Worm (Caenorhabditis elegans) whole organism, late embryonic: ENCODE results near the gene qui-1.
"Not testable (repeated sequence)": the region's sequence is repeated elsewhere in the genome, so short reads cannot be mapped to it uniquely, and the experiment has no call there.

Experiments used
- K02D7.2 ChIP-seq: sonication (generic microtip); optimal IDR thresholded peaks from 2 replicates; lab custom pipeline; 2017; ENCODE audit warnings: mild to moderate bottlenecking, missing genetic modification characterization, missing compliant biosample characterization
- T23F11.4 ChIP-seq: fragments of 200-800 bp; sonication (Bioruptor generic); optimal IDR thresholded peaks from 2 replicates; lab custom pipeline; 2018; ENCODE audit warnings: mild to moderate bottlenecking, missing genetic modification characterization, missing compliant biosample characterization
- Y22D7AL.16 ChIP-seq: sonication (generic microtip); optimal IDR thresholded peaks from 2 replicates; lab custom pipeline; 2016; ENCODE audit warnings: missing genetic modification characterization, missing compliant biosample characterization
- ahr-1 ChIP-seq: sonication (generic microtip); optimal IDR thresholded peaks from 2 replicates; lab custom pipeline; 2016; ENCODE audit warnings: missing genetic modification characterization, missing compliant biosample characterization
- ceh-19 ChIP-seq: fragments of 200-800 bp; sonication (Bioruptor generic); optimal IDR thresholded peaks from 2 replicates; lab custom pipeline; 2018; ENCODE audit warnings: mild to moderate bottlenecking, missing genetic modification characterization, missing compliant biosample characterization
- ceh-2 ChIP-seq: sonication (generic microtip); optimal IDR thresholded peaks from 2 replicates; lab custom pipeline; 2016; ENCODE audit warnings: missing genotype, missing genetic modification characterization, missing compliant biosample characterization
- ceh-24 ChIP-seq: sonication (generic microtip); optimal IDR thresholded peaks from 2 replicates; lab custom pipeline; 2016; ENCODE audit warnings: mild to moderate bottlenecking, missing genetic modification characterization, missing compliant biosample characterization
- ceh-30 ChIP-seq: fragments of 150-350 bp; optimal IDR thresholded peaks from 2 replicates; lab custom pipeline; 2014; ENCODE audit warnings: missing biosample characterization, missing genetic modification characterization
- ceh-31 ChIP-seq: sonication (generic microtip); optimal IDR thresholded peaks from 2 replicates; lab custom pipeline; 2016; ENCODE audit warnings: missing genetic modification characterization, missing compliant biosample characterization
- che-1 ChIP-seq: sonication (generic microtip); optimal IDR thresholded peaks from 2 replicates; lab custom pipeline; 2016; ENCODE audit warnings: mild to moderate bottlenecking, missing genetic modification characterization, missing compliant biosample characterization
- elt-2 ChIP-seq: sonication (generic microtip); optimal IDR thresholded peaks from 2 replicates; lab custom pipeline; 2016; ENCODE audit warnings: missing genetic modification reagents, missing genetic modification characterization, missing compliant biosample characterization
- elt-4 ChIP-seq: sonication (generic microtip); optimal IDR thresholded peaks from 2 replicates; lab custom pipeline; 2016; ENCODE audit warnings: missing genetic modification characterization, missing compliant biosample characterization
- fkh-10 ChIP-seq: fragments of 150-350 bp; optimal IDR thresholded peaks from 2 replicates; lab custom pipeline; 2014; ENCODE audit warnings: missing biosample characterization, missing genetic modification reagents, missing genetic modification characterization
- gmeb-2 ChIP-seq: sonication (generic microtip); optimal IDR thresholded peaks from 2 replicates; lab custom pipeline; 2016; ENCODE audit warnings: missing genetic modification characterization, inconsistent platforms, missing compliant biosample characterization
- hlh-6 ChIP-seq: sonication (generic microtip); optimal IDR thresholded peaks from 2 replicates; lab custom pipeline; 2016; ENCODE audit warnings: missing genotype, missing genetic modification characterization, missing compliant biosample characterization
- lim-6 ChIP-seq: sonication (generic microtip); optimal IDR thresholded peaks from 2 replicates; lab custom pipeline; 2016; ENCODE audit warnings: missing genetic modification characterization, missing compliant biosample characterization
- madf-2 ChIP-seq: sonication (generic microtip); optimal IDR thresholded peaks from 2 replicates; lab custom pipeline; 2017; ENCODE audit warnings: missing genetic modification characterization, missing compliant biosample characterization
- mec-3 ChIP-seq: sonication (generic microtip); optimal IDR thresholded peaks from 2 replicates; lab custom pipeline; 2016; ENCODE audit warnings: borderline replicate concordance, missing genetic modification characterization, missing compliant biosample characterization
- nfya-1 ChIP-seq: sonication (generic microtip); optimal IDR thresholded peaks from 2 replicates; lab custom pipeline; 2017; ENCODE audit warnings: missing genetic modification characterization, mild to moderate bottlenecking, missing compliant biosample characterization, antibody characterized with exemption, moderate library complexity
- nhr-232 ChIP-seq: sonication (generic microtip); optimal IDR thresholded peaks from 2 replicates; lab custom pipeline; 2016; ENCODE audit warnings: missing genetic modification characterization, missing compliant biosample characterization
- pag-3 ChIP-seq: sonication (generic microtip); optimal IDR thresholded peaks from 2 replicates; lab custom pipeline; 2016; ENCODE audit warnings: missing compliant biosample characterization, missing genetic modification characterization, borderline replicate concordance
- pax-1 ChIP-seq: fragments of 150-350 bp; optimal IDR thresholded peaks from 2 replicates; lab custom pipeline; 2014; ENCODE audit warnings: missing biosample characterization, missing genetic modification characterization
- pha-2 ChIP-seq: sonication (generic microtip); optimal IDR thresholded peaks from 2 replicates; lab custom pipeline; 2017; ENCODE audit warnings: mild to moderate bottlenecking, missing genetic modification characterization, missing compliant biosample characterization
- pha-4 ChIP-seq: fragments of 150-350 bp; optimal IDR thresholded peaks from 2 replicates; lab custom pipeline; 2018; ENCODE audit warnings: missing biosample characterization, missing genetic modification reagents, missing genetic modification characterization
- pqm-1 ChIP-seq: sonication (generic microtip); optimal IDR thresholded peaks from 2 replicates; lab custom pipeline; 2016; ENCODE audit warnings: missing genetic modification characterization, missing compliant biosample characterization
- ref-2 ChIP-seq: sonication (generic microtip); optimal IDR thresholded peaks from 2 replicates; lab custom pipeline; 2016; ENCODE audit warnings: missing genetic modification characterization, missing compliant biosample characterization
- rnt-1 ChIP-seq: sonication (generic microtip); optimal IDR thresholded peaks from 2 replicates; lab custom pipeline; 2016; ENCODE audit warnings: missing genetic modification characterization, missing compliant biosample characterization
- sox-2 ChIP-seq: fragments of 200-800 bp; sonication (Bioruptor generic); IDR thresholded peaks from 2 replicates; pipeline ENCODE4 v1.3.6; 2022; ENCODE audit warnings: missing genetic modification reagents, missing genetic modification characterization, missing compliant biosample characterization
- sox-4 ChIP-seq: sonication (generic microtip); optimal IDR thresholded peaks from 2 replicates; lab custom pipeline; 2017; ENCODE audit warnings: mild to moderate bottlenecking, missing genetic modification characterization, inconsistent platforms, missing compliant biosample characterization
- syd-9 ChIP-seq: sonication (generic microtip); optimal IDR thresholded peaks from 2 replicates; lab custom pipeline; 2016; ENCODE audit warnings: mild to moderate bottlenecking, missing genetic modification characterization, moderate library complexity, missing compliant biosample characterization
- zip-5 ChIP-seq: sonication (generic microtip); optimal IDR thresholded peaks from 2 replicates; lab custom pipeline; 2016; ENCODE audit warnings: missing genetic modification characterization, missing compliant biosample characterization
- ztf-16 ChIP-seq: sonication (generic microtip); optimal IDR thresholded peaks from 2 replicates; lab custom pipeline; 2017; ENCODE audit warnings: missing genetic modification characterization, missing compliant biosample characterization

Gene qui-1

DNA sequence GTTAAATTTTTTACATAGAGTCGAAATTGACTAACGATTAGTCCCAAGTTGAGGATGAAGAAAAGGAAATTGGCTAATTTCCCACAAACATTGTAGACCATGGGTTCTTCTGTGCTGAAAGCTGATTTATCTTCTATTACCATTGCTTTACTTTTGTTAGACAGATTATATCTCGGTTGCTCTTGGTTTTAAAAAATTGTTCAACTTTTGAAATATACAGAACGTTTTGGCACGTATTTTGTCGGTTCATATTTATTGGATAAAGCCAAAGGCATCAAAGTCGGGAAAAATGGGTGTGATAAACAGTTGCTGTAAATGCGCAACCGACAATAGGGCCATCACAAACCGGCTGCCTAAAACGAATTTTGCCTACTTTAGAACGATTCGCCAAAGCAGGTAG, 30.0 kb downstream of the qui-1 start, which contains the start of gene tsp-5:
tsp-5 (minus strand) TSS at position 101 of the 400 bp plus-strand sequence.
- TF ChIP-seq ref-2 (tag; lab: Kevin White, UChicago) (no peak), pha-2 (no peak), ahr-1 (tag; lab: Kevin White, UChicago) (no peak), fkh-10 (GFP tag; lab: Kevin White, UChicago) (no peak)

DNA sequence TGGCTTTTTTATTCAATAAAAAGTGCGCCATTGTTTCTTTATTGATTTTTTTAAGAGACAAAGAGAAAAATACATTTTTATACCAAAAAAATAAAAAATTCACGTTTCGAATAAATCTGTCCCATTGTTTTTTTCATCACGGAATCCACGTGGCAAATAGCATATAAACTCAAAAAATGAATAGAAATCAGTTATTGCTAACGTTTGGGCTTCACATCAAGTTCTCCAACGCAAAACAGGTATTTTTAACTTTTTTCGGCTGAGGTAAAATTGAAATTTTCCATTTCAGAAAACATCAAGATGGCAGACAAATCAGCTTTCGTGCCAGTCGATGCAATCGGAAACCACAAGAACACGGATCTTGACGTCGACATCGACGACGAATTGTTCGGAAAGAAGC, 31.7 kb downstream of the qui-1 start, which contains the start of gene Y45F10B.3:
Y45F10B.3 (plus strand) TSS at position 301 of the 400 bp plus-strand sequence.
- TF ChIP-seq rnt-1 (tag; lab: Kevin White, UChicago), result no peak
- TF ChIP-seq pqm-1 (tag; lab: Kevin White, UChicago), result no peak
- no peak for TF ChIP-seq nfya-1 (tag; lab: Kevin White, UChicago)
- TF ChIP-seq sox-4 (tag; lab: Kevin White, UChicago), result no peak
- TF ChIP-seq ceh-30 (tag; lab: Kevin White, UChicago), result no peak
- TF ChIP-seq ceh-31, result no peak
- no peak for TF ChIP-seq T23F11.4 (GFP tag; lab: Kevin White, UChicago)

DNA sequence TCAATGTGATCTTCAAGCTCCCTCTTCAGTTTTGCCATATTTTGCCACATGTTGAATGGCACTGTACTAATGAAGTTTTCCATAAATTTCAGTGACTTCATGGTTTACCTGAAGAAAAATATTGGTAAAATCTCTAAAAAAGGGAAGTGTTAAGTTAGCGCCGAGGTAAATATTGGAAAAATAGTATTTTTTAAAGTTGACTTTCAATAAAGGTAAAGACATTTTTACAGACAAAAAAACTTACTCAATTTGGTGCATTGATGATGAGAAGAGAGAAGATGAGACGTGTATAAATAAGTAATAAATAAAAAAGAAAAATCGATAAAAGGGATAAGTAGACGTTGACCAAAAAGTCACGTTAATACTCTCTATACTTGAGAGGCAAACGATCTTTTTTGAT, 36.2 kb downstream of the qui-1 start, which contains the start of gene Y45F10B.9:
Y45F10B.9 (minus strand) TSS at position 101 of the 400 bp plus-strand sequence.
- not testable (repeated sequence) for TF ChIP-seq hlh-6 (tag; lab: Kevin White, UChicago); nhr-232; ceh-24 (tag; lab: Kevin White, UChicago)

DNA sequence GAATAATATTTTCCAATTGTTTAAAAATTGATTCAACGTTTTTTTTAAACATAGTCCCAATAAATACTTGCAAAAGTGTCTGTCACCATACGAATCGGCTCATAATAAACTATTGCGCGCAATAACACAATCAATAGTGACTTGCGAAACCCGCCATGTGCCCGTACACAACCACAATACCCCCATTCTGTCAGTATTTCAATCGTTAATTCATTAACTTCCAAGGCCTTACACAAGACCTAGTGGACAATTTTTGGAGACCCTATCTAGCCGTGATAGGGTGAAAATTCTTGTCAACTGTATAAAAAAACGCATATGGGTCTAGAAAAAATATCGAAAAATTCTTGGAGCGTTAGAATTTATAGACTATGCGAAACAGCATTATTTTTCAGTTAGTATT, 39.0 kb downstream of the qui-1 start:
- no peak for TF ChIP-seq ceh-31
- no peak for TF ChIP-seq zip-5 (tag; lab: Kevin White, UChicago)
- no peak for TF ChIP-seq sox-4 (tag; lab: Kevin White, UChicago)
- no peak for TF ChIP-seq elt-4 (tag; lab: Kevin White, UChicago)
- no peak for TF ChIP-seq syd-9 (tag; lab: Kevin White, UChicago)
- TF ChIP-seq madf-2 (tag; lab: Kevin White, UChicago), result no peak
- TF ChIP-seq Y22D7AL.16, result no peak
- no peak for TF ChIP-seq gmeb-2 (tag; lab: Kevin White, UChicago)
- TF ChIP-seq sox-2 (GFP tag; lab: Robert Waterston, UW), result no peak

DNA sequence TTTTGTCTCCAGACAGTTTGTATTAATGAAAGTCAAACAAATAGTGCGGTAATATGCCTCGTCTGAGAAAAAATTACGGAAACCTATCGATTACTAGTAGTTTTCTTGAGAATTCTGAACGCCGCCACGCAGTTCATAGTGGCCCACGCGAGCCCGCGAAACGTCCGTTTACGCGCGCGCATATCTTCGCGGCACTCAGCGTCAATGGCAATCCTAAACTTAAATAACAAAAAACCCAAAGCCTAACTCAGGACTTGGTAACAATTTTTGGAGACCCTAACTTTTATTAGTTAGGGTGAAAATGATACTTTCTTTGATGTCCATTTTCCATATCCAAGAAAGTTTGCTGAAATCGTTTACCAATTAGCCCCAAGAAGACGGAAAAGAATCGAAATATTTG, 39.8 kb downstream of the qui-1 start:
- TF ChIP-seq madf-2 (tag; lab: Kevin White, UChicago), result no peak
- no peak for TF ChIP-seq ceh-24 (tag; lab: Kevin White, UChicago)
- no peak for TF ChIP-seq hlh-6 (tag; lab: Kevin White, UChicago)
- TF ChIP-seq ztf-16 (tag; lab: Kevin White, UChicago), result no peak
- TF ChIP-seq K02D7.2 (tag; lab: Kevin White, UChicago), result no peak
- TF ChIP-seq sox-4 (tag; lab: Kevin White, UChicago), result no peak
- no peak for TF ChIP-seq pag-3 (tag; lab: Kevin White, UChicago)
- no peak for TF ChIP-seq lim-6 (tag; lab: Kevin White, UChicago)
- TF ChIP-seq gmeb-2 (tag; lab: Kevin White, UChicago), result no peak
- TF ChIP-seq che-1, result no peak
- no peak for TF ChIP-seq ahr-1 (tag; lab: Kevin White, UChicago)
- no peak for TF ChIP-seq elt-2 (tag; lab: Kevin White, UChicago)
- TF ChIP-seq ceh-30 (tag; lab: Kevin White, UChicago), result no peak
- TF ChIP-seq mec-3, result no peak

DNA sequence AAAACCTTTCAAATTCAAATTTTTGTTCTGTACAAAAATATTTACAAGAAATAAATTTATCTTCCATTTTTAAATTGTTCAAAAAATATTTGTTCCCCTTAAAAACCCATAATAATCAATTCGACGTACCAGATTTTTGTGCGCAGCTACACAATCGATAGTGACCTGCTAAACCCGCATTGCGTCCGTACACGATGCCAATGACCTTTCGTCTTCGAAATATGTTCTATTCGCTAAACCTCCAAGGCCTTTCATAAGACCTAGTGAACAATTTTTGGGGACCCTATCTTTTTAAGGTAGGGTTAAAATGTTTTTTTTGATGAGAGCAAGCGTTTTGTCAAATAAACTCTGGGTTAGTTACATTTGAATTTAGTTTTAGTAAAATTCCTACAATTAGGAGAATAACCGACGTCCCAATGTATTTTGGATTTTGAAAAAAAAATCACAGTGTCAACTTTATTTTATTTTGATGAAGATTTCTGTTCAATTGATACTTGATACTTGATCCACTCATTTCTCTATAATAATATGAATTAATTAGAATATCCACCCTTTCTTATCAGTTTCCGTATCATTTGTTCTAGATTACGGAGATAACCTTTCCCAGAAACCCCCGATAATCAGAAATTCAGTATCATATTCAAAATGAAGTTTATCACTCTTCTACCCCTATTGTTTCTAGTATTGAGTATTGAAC, 40.5 kb downstream of the qui-1 start, which contains the start of gene Y45F10B.59:
Y45F10B.59 (plus strand) TSS at position 647 of the 697 bp plus-strand sequence.
- no peak for TF ChIP-seq Y22D7AL.16
- no peak for TF ChIP-seq pha-4 (tag; lab: Kevin White, UChicago)
- no peak for TF ChIP-seq elt-4 (tag; lab: Kevin White, UChicago)
- no peak for TF ChIP-seq ceh-2 (tag; lab: Kevin White, UChicago)
- TF ChIP-seq sox-2 (GFP tag; lab: Robert Waterston, UW), result no peak
- TF ChIP-seq zip-5 (tag; lab: Kevin White, UChicago), result no peak
- no peak for TF ChIP-seq ceh-24 (tag; lab: Kevin White, UChicago)
- no peak for TF ChIP-seq ceh-19 (GFP tag; lab: Kevin White, UChicago)
- TF ChIP-seq pax-1 (tag; lab: Kevin White, UChicago), result no peak
